Fruit fly (Drosophila melanogaster) whole organism, embryonic: ENCODE measurements around the gene enc.

Experiments used
- B-H2 ChIP-seq: fragments of 200-800 bp; sonication (Bioruptor generic); optimal IDR thresholded peaks from 2 replicates; lab custom pipeline; 2018; ENCODE audit warnings: missing biosample characterization, mild to moderate bottlenecking, missing genetic modification characterization
- Bdp1 ChIP-seq: fragments of 200-800 bp; sonication (Bioruptor generic); optimal IDR thresholded peaks from 3 replicates; lab custom pipeline; 2016; ENCODE audit warnings: missing biosample characterization, missing genetic modification characterization
- Blimp-1 ChIP-seq: fragments of 200-800 bp; sonication (Bioruptor generic); optimal IDR thresholded peaks from 3 replicates; lab custom pipeline; 2018; ENCODE audit warnings: missing biosample characterization, missing genetic modification characterization, mild to moderate bottlenecking, moderate library complexity, missing genetic modification reagents
- CG12769 ChIP-seq: fragments of 200-800 bp; sonication (Bioruptor generic); optimal IDR thresholded peaks from 2 replicates; lab custom pipeline; 2019; ENCODE audit warnings: missing biosample characterization, mild to moderate bottlenecking, missing genetic modification characterization, moderate library complexity
- CG12942 ChIP-seq: fragments of 200-800 bp; sonication (Bioruptor generic); optimal IDR thresholded peaks from 3 replicates; lab custom pipeline; 2016; ENCODE audit warnings: missing biosample characterization, missing genetic modification characterization
- CG15073 ChIP-seq: fragments of 200-800 bp; sonication (Bioruptor generic); optimal IDR thresholded peaks from 2 replicates; lab custom pipeline; 2016; ENCODE audit warnings: missing biosample characterization, missing genetic modification characterization
- CG17328 ChIP-seq: fragments of 200-800 bp; sonication (Bioruptor generic); IDR thresholded peaks from 2 replicates; pipeline ENCODE4 v1.3.6; 2022; ENCODE audit warnings: missing biosample characterization, missing genetic modification characterization
- CG17385 ChIP-seq: fragments of 200-800 bp; sonication (Bioruptor generic); optimal IDR thresholded peaks from 3 replicates; lab custom pipeline; 2018; ENCODE audit warnings: missing biosample characterization, mild to moderate bottlenecking, missing genetic modification characterization
- CG32532 ChIP-seq: fragments of 200-800 bp; sonication (Bioruptor generic); IDR thresholded peaks from 2 replicates; pipeline ENCODE4 v1.3.6; 2022; ENCODE audit warnings: missing biosample characterization, missing genetic modification characterization
- CG3847 ChIP-seq: fragments of 200-800 bp; sonication (Bioruptor generic); IDR thresholded peaks from 2 replicates; pipeline ENCODE4 v1.3.6; 2022; ENCODE audit warnings: missing biosample characterization, missing genetic modification characterization
- CG6175 ChIP-seq: fragments of 200-800 bp; sonication (Bioruptor generic); IDR thresholded peaks from 3 replicates; pipeline ENCODE4 v1.3.6; 2022; ENCODE audit warnings: missing biosample characterization, missing genetic modification characterization
- CG7839 ChIP-seq: fragments of 200-800 bp; sonication (Bioruptor generic); optimal IDR thresholded peaks from 3 replicates; lab custom pipeline; 2018; ENCODE audit warnings: missing biosample characterization, mild to moderate bottlenecking, missing genetic modification characterization, moderate library complexity
- CG8281 ChIP-seq: fragments of 200-800 bp; sonication (Bioruptor generic); optimal IDR thresholded peaks from 2 replicates; lab custom pipeline; 2018; ENCODE audit warnings: missing biosample characterization, mild to moderate bottlenecking, missing genetic modification characterization, moderate library complexity
- CG8290 ChIP-seq, 3 experiments: fragments of 200-800 bp; sonication (Bioruptor generic); optimal IDR thresholded peaks; 2 replicates each; lab custom pipeline; 2016 to 2019; ENCODE audit warnings: missing biosample characterization in 3 of 3, missing genetic modification characterization in 3 of 3, mild to moderate bottlenecking in 2 of 3, moderate library complexity in 1 of 3
- CG8478 ChIP-seq: fragments of >200 bp; optimal IDR thresholded peaks from 2 replicates; lab custom pipeline; 2018
- CG9609 ChIP-seq: fragments of 200-800 bp; sonication (Bioruptor generic); optimal IDR thresholded peaks from 3 replicates; lab custom pipeline; 2016; ENCODE audit warnings: missing biosample characterization, missing genetic modification characterization
- D19B ChIP-seq: fragments of 200-800 bp; sonication (Bioruptor generic); optimal IDR thresholded peaks from 2 replicates; lab custom pipeline; 2017; ENCODE audit warnings: missing biosample characterization, mild to moderate bottlenecking, missing genetic modification characterization
- Dip3 ChIP-seq: fragments of 200-800 bp; sonication (Bioruptor generic); optimal IDR thresholded peaks from 3 replicates; lab custom pipeline; 2016; ENCODE audit warnings: missing biosample characterization, missing genetic modification characterization
- MTF-1 ChIP-seq: fragments of 200-800 bp; sonication (Bioruptor generic); optimal IDR thresholded peaks from 2 replicates; lab custom pipeline; 2018; ENCODE audit warnings: missing biosample characterization, mild to moderate bottlenecking, missing genetic modification characterization, borderline replicate concordance
- Nf-YB ChIP-seq: fragments of 200-800 bp; sonication (Bioruptor generic); optimal IDR thresholded peaks from 3 replicates; lab custom pipeline; 2019; ENCODE audit warnings: missing biosample characterization, mild to moderate bottlenecking, missing genetic modification characterization, moderate library complexity
- Optix ChIP-seq: fragments of 200-800 bp; sonication (Bioruptor generic); IDR thresholded peaks from 3 replicates; pipeline ENCODE4 v1.3.6; 2022; ENCODE audit warnings: missing biosample characterization, missing genetic modification characterization
- Scr ChIP-seq: fragments of 200-800 bp; sonication (Bioruptor generic); IDR thresholded peaks from 2 replicates; pipeline ENCODE4 v1.3.6; 2022; ENCODE audit warnings: missing biosample characterization, missing genetic modification characterization; ENCODE audit not compliant: partially characterized antibody
- Ssrp ChIP-seq: fragments of 200-800 bp; sonication (Bioruptor generic); optimal IDR thresholded peaks from 2 replicates; lab custom pipeline; 2018; ENCODE audit warnings: missing biosample characterization, mild to moderate bottlenecking, missing genetic modification characterization, moderate library complexity
- Taf1 ChIP-seq: fragments of 200-800 bp; sonication (Bioruptor generic); IDR thresholded peaks from 2 replicates; pipeline ENCODE4 v1.3.6; 2022; ENCODE audit warnings: missing biosample characterization, missing genetic modification characterization
- bab2 ChIP-seq: fragments of 200-800 bp; sonication (Bioruptor generic); optimal IDR thresholded peaks from 2 replicates; lab custom pipeline; 2016; ENCODE audit warnings: missing biosample characterization, missing genetic modification characterization
- bigmax ChIP-seq: fragments of 200-800 bp; sonication (Bioruptor generic); optimal IDR thresholded peaks from 2 replicates; lab custom pipeline; 2018; ENCODE audit warnings: missing biosample characterization, mild to moderate bottlenecking, missing genetic modification characterization
- cg ChIP-seq: fragments of 200-800 bp; sonication (Bioruptor generic); optimal IDR thresholded peaks from 3 replicates; lab custom pipeline; 2019; ENCODE audit warnings: missing biosample characterization, mild to moderate bottlenecking, missing genetic modification characterization, moderate library complexity
- chn ChIP-seq: fragments of 200-800 bp; sonication (Bioruptor generic); optimal IDR thresholded peaks from 2 replicates; lab custom pipeline; 2016; ENCODE audit warnings: missing biosample characterization, missing genetic modification characterization
- dati ChIP-seq: fragments of 200-800 bp; sonication (Bioruptor generic); IDR thresholded peaks from 2 replicates; pipeline ENCODE4 v1.3.6; 2022; ENCODE audit warnings: missing biosample characterization, missing genetic modification characterization
- dm ChIP-seq: fragments of 200-800 bp; sonication (Bioruptor generic); optimal IDR thresholded peaks from 3 replicates; lab custom pipeline; 2016; ENCODE audit warnings: missing biosample characterization, missing genetic modification characterization
- en ChIP-seq: fragments of 200-800 bp; sonication (Bioruptor generic); optimal IDR thresholded peaks from 2 replicates; lab custom pipeline; 2016; ENCODE audit warnings: missing biosample characterization, missing genetic modification characterization
- eyg ChIP-seq: fragments of 200-800 bp; sonication (Bioruptor generic); optimal IDR thresholded peaks from 3 replicates; lab custom pipeline; 2016; ENCODE audit warnings: missing biosample characterization, missing genetic modification characterization
- hkb ChIP-seq, 2 experiments: fragments of 200-800 bp in 1 of 2; fragments of >200 bp in 1 of 2; sonication (Bioruptor generic) in 1 of 2; IDR thresholded peaks in 1 of 2; optimal IDR thresholded peaks in 1 of 2; 2 replicates each; pipeline versions ENCODE4 v1.3.6 to Lab custom; 2017 to 2022; ENCODE audit warnings: missing biosample characterization in 1 of 2, missing genetic modification characterization in 1 of 2
- jumu ChIP-seq: fragments of 200-800 bp; sonication (Bioruptor generic); optimal IDR thresholded peaks from 3 replicates; lab custom pipeline; 2016; ENCODE audit warnings: missing biosample characterization, missing genetic modification characterization
- klu ChIP-seq: fragments of 200-800 bp; sonication (Bioruptor generic); IDR thresholded peaks from 2 replicates; pipeline ENCODE4 v1.3.6; 2022; ENCODE audit warnings: missing biosample characterization, missing genetic modification characterization
- lov ChIP-seq, 2 experiments: fragments of 200-800 bp in 1 of 2; fragments of >200 bp in 1 of 2; sonication (Bioruptor generic) in 1 of 2; IDR thresholded peaks in 1 of 2; optimal IDR thresholded peaks in 1 of 2; 2 replicates in 1 of 2; 3 replicates in 1 of 2; pipeline versions ENCODE4 v1.3.6 to Lab custom; 2017 to 2022; ENCODE audit warnings: missing biosample characterization in 1 of 2, missing genetic modification characterization in 1 of 2
- maf-S ChIP-seq: fragments of 200-800 bp; sonication (Bioruptor generic); optimal IDR thresholded peaks from 2 replicates; lab custom pipeline; 2016; ENCODE audit warnings: missing biosample characterization, missing genetic modification characterization
- mld ChIP-seq: fragments of 200-800 bp; sonication (Bioruptor generic); IDR thresholded peaks from 3 replicates; pipeline ENCODE4 v1.3.6; 2022; ENCODE audit warnings: missing biosample characterization, missing genetic modification characterization; ENCODE audit not compliant: partially characterized antibody
- nerfin-2 ChIP-seq: fragments of 200-800 bp; sonication (Bioruptor generic); IDR thresholded peaks from 2 replicates; pipeline ENCODE4 v1.3.6; 2022; ENCODE audit warnings: missing biosample characterization, missing genetic modification characterization; ENCODE audit not compliant: partially characterized antibody
- odd ChIP-seq: fragments of 200-800 bp; sonication (Bioruptor generic); optimal IDR thresholded peaks from 2 replicates; lab custom pipeline; 2017; ENCODE audit warnings: missing biosample characterization, mild to moderate bottlenecking, missing genetic modification characterization
- onecut ChIP-seq: fragments of 200-800 bp; sonication (Bioruptor generic); IDR thresholded peaks from 2 replicates; pipeline ENCODE4 v1.3.6; 2022; ENCODE audit warnings: missing biosample characterization, missing genetic modification characterization
- org-1 ChIP-seq: fragments of 200-800 bp; sonication (Bioruptor generic); optimal IDR thresholded peaks from 2 replicates; lab custom pipeline; 2017; ENCODE audit warnings: missing biosample characterization, missing genetic modification characterization
- prd ChIP-seq, 3 experiments: fragments of >200 bp in 2 of 3; fragments of 200-800 bp in 1 of 3; sonication (Bioruptor generic) in 1 of 3; optimal IDR thresholded peaks in 2 of 3; IDR thresholded peaks in 1 of 3; 2 replicates in 2 of 3; 3 replicates in 1 of 3; pipeline versions ENCODE4 v1.3.6 to Lab custom; 2017 to 2022; ENCODE audit warnings: missing biosample characterization in 1 of 3, missing genetic modification characterization in 1 of 3
- pzg ChIP-seq: fragments of 200-800 bp; sonication (Bioruptor generic); optimal IDR thresholded peaks from 3 replicates; lab custom pipeline; 2018; ENCODE audit warnings: missing biosample characterization, mild to moderate bottlenecking, missing genetic modification characterization, moderate library complexity
- salm ChIP-seq: fragments of 200-800 bp; sonication (Bioruptor generic); optimal IDR thresholded peaks from 2 replicates; lab custom pipeline; 2018; ENCODE audit warnings: missing biosample characterization, mild to moderate bottlenecking, missing genetic modification characterization
- sens-2 ChIP-seq: fragments of 200-800 bp; sonication (Bioruptor generic); IDR thresholded peaks from 2 replicates; pipeline ENCODE4 v1.3.6; 2022; ENCODE audit warnings: missing biosample characterization, missing genetic modification characterization
- shn ChIP-seq: fragments of 200-800 bp; sonication (Bioruptor generic); optimal IDR thresholded peaks from 3 replicates; lab custom pipeline; 2016; ENCODE audit warnings: missing biosample characterization, missing genetic modification characterization
- sr ChIP-seq: fragments of 200-800 bp; sonication (Bioruptor generic); IDR thresholded peaks from 3 replicates; pipeline ENCODE4 v1.3.6; 2022; ENCODE audit warnings: missing biosample characterization, missing genetic modification characterization
- trh ChIP-seq: fragments of 200-800 bp; sonication (Bioruptor generic); optimal IDR thresholded peaks from 2 replicates; lab custom pipeline; 2016; ENCODE audit warnings: missing biosample characterization, missing genetic modification characterization

The enc gene

dm6 chr3L:3826541-3826940, 8.1 kb downstream of the enc start (continued):
- TF ChIP-seq CG9609, result no peak
- no peak for TF ChIP-seq hkb (optimal IDR thresholded peaks at IDR 0.05; lab: Kevin White, UChicago)
- peak; percentile 89 for TF ChIP-seq hkb (GFP tag; IDR thresholded peaks at IDR 0.05; lab: Robert Waterston, UW)
- no peak for TF ChIP-seq jumu (GFP tag; lab: Kevin White, UChicago)
- no peak for TF ChIP-seq prd (optimal IDR thresholded peaks at IDR 0.05; lab: Kevin White, UChicago)
- TF ChIP-seq prd (GFP tag; IDR thresholded peaks at IDR 0.05; lab: Robert Waterston, UW), result peak; percentile 67; the same call in 2 of the 3 replicates
- TF ChIP-seq Ssrp (tag; lab: Kevin White, UChicago), result peak; percentile 78
- no peak for TF ChIP-seq CG8281 (tag; lab: Kevin White, UChicago)
- TF ChIP-seq CG17385 (GFP tag; lab: Kevin White, UChicago), result peak; percentile 82
- TF ChIP-seq Scr (GFP tag; lab: Robert Waterston, UW), result no peak
- TF ChIP-seq maf-S (GFP tag; lab: Kevin White, UChicago), result no peak
- TF ChIP-seq salm (tag; lab: Kevin White, UChicago), result peak; percentile 63
- TF ChIP-seq klu (GFP tag; lab: Robert Waterston, UW), result peak; percentile 46; the same call in 1 of the 2 replicates
- TF ChIP-seq CG3847 (GFP tag; lab: Robert Waterston, UW), result peak; percentile 73
- peak; percentile 55 for TF ChIP-seq CG12942 (GFP tag; lab: Kevin White, UChicago)
- peak; percentile 75 for TF ChIP-seq org-1 (GFP tag; lab: Kevin White, UChicago)
- TF ChIP-seq Blimp-1 (GFP tag; lab: Kevin White, UChicago), result no peak
- TF ChIP-seq odd (GFP tag; lab: Kevin White, UChicago), result peak; percentile 73
- TF ChIP-seq lov (optimal IDR thresholded peaks at IDR 0.05; lab: Kevin White, UChicago), result no peak
- no peak for TF ChIP-seq lov (GFP tag; IDR thresholded peaks at IDR 0.05; lab: Robert Waterston, UW)
- TF ChIP-seq shn (GFP tag; lab: Kevin White, UChicago), result no peak
- peak; percentile 76 for TF ChIP-seq B-H2
- TF ChIP-seq CG6175, result no peak
- TF ChIP-seq nerfin-2 (GFP tag; lab: Robert Waterston, UW), result no peak
- no peak for TF ChIP-seq pzg (GFP tag; lab: Kevin White, UChicago)
- TF ChIP-seq CG12769, result peak; percentile 61
- no peak for TF ChIP-seq Bdp1 (GFP tag; lab: Kevin White, UChicago)
- TF ChIP-seq Taf1 (GFP tag; lab: Robert Waterston, UW), result peak; percentile 43; the same call in 1 of the 2 replicates
- TF ChIP-seq sens-2 (GFP tag; lab: Robert Waterston, UW), result no peak
- TF ChIP-seq mld (GFP tag; lab: Robert Waterston, UW), result no peak
- TF ChIP-seq dati (GFP tag; lab: Robert Waterston, UW), result no peak
- peak; percentile 50; the same call in 1 of the 3 replicates for TF ChIP-seq Optix (GFP tag; lab: Robert Waterston, UW)
- peak; percentile 54 for TF ChIP-seq trh (GFP tag; lab: Kevin White, UChicago)
- peak; percentile 90 for TF ChIP-seq CG32532 (GFP tag; lab: Robert Waterston, UW)
- no peak; the same call in 2 of the 3 replicates for TF ChIP-seq sr (GFP tag; lab: Robert Waterston, UW)
- TF ChIP-seq chn, result peak; percentile 27
- peak; percentile 73 for TF ChIP-seq CG17328 (GFP tag; lab: Robert Waterston, UW)
- peak; percentile 23 for TF ChIP-seq bab2 (GFP tag; lab: Kevin White, UChicago)
- peak; percentile 83 for TF ChIP-seq CG7839
- TF ChIP-seq onecut (GFP tag; lab: Robert Waterston, UW), result peak; percentile 55
- TF ChIP-seq cg (GFP tag; lab: Kevin White, UChicago), result no peak
- TF ChIP-seq CG8478, result no peak
- peak; percentile 29 for TF ChIP-seq MTF-1 (GFP tag; lab: Kevin White, UChicago)
- peak; percentile 56 for TF ChIP-seq D19B
- TF ChIP-seq en, result no peak
- TF ChIP-seq CG8290 (GFP tag; optimal IDR thresholded peaks at IDR 0.05; lab: Kevin White, UChicago), result no peak
- no peak for TF ChIP-seq CG8290 (tag; optimal IDR thresholded peaks at IDR 0.05; lab: Kevin White, UChicago)
- peak; percentile 62 for TF ChIP-seq Nf-YB
- TF ChIP-seq dm (GFP tag; lab: Kevin White, UChicago), result no peak
- no peak for TF ChIP-seq Dip3
- TF ChIP-seq bigmax, result no peak
- no peak for TF ChIP-seq CG15073 (GFP tag; lab: Kevin White, UChicago)
- no peak for TF ChIP-seq eyg
